Fruit fly (Drosophila melanogaster): ENCODE results near the gene CG7990.

CG7990 gene

dm6 chrX:19201630-19202029, at the start of gene CG7990 (continued):
- TF ChIP-seq exex (tag; optimal IDR thresholded peaks at IDR 0.05) (no peak), CG2116 (GFP tag; optimal IDR thresholded peaks at IDR 0.05) (no peak), NK7.1 (GFP tag; optimal IDR thresholded peaks at IDR 0.05) (no peak), corto (GFP tag; optimal IDR thresholded peaks at IDR 0.05) (no peak), CG11504 (tag; optimal IDR thresholded peaks at IDR 0.05) (no peak), CG9797 (GFP tag; optimal IDR thresholded peaks at IDR 0.05) (peak; percentile 66), CG32772 (GFP tag; IDR thresholded peaks at IDR 0.05) (no peak), E2f2 (GFP tag; IDR thresholded peaks at IDR 0.05) (peak; percentile 63), Dfd (GFP tag; optimal IDR thresholded peaks at IDR 0.05) (no peak), amos (GFP tag; IDR thresholded peaks at IDR 0.05; ENCODE audit: partially characterized antibody) (peak; percentile 43), unc-4 (GFP tag; IDR thresholded peaks at IDR 0.05; ENCODE audit: partially characterized antibody) (0 out of 2 replicates have a peak, but pooled peaks have one; percentile 24), CG17912 (GFP tag; optimal IDR thresholded peaks at IDR 0.05) (no peak), CG5180 (GFP tag; optimal IDR thresholded peaks at IDR 0.05) (no peak), Atf6 (GFP tag; IDR thresholded peaks at IDR 0.05) (no peak), CG13894 (tag; optimal IDR thresholded peaks at IDR 0.05) (no peak), HLHmδ (GFP tag; optimal IDR thresholded peaks at IDR 0.05) (no peak), bab2 (GFP tag; optimal IDR thresholded peaks at IDR 0.05) (no peak), CG1832 (GFP tag; optimal IDR thresholded peaks at IDR 0.05) (no peak), CG10209 (GFP tag; optimal IDR thresholded peaks at IDR 0.05) (no peak), toy (GFP tag; IDR thresholded peaks at IDR 0.05) (no peak), sc (optimal IDR thresholded peaks at IDR 0.05) (no peak), sc (GFP tag; optimal IDR thresholded peaks at IDR 0.05) (no peak), Lim3 (GFP tag; IDR thresholded peaks at IDR 0.05) (no peak), fru (optimal IDR thresholded peaks at IDR 0.05) (no peak), pb (GFP tag; optimal IDR thresholded peaks at IDR 0.05) (no peak), sens (GFP tag) (no peak), fd64A (GFP tag; optimal IDR thresholded peaks at IDR 0.05) (no peak), CG16815 (GFP tag; optimal IDR thresholded peaks at IDR 0.05) (no peak), cas (GFP tag; IDR thresholded peaks at IDR 0.05) (no peak), kah (GFP tag; optimal IDR thresholded peaks at IDR 0.05) (no peak), B-H1 (GFP tag; IDR thresholded peaks at IDR 0.05) (no peak), HLH4C (GFP tag; IDR thresholded peaks at IDR 0.05; ENCODE audit: partially characterized antibody) (no peak), CG7963 (GFP tag; IDR thresholded peaks at IDR 0.05; ENCODE audit: partially characterized antibody) (no peak), odd (GFP tag; optimal IDR thresholded peaks at IDR 0.05) (no peak), CG8359 (GFP tag; optimal IDR thresholded peaks at IDR 0.05; ENCODE audit: borderline replicate concordance) (no peak), scrt (GFP tag; optimal IDR thresholded peaks at IDR 0.05) (no peak), dati (GFP tag; IDR thresholded peaks at IDR 0.05) (no peak), Sox102F (GFP tag; optimal IDR thresholded peaks at IDR 0.05) (no peak), CkIIα-i1 (GFP tag; IDR thresholded peaks at IDR 0.05) (no peak), HHEX (GFP tag; optimal IDR thresholded peaks at IDR 0.05) (no peak), Ada2b (GFP tag; IDR thresholded peaks at IDR 0.05) (no peak), CG5953 (GFP tag; IDR thresholded peaks at IDR 0.05) (no peak), Neu2 (GFP tag; optimal IDR thresholded peaks at IDR 0.05; ENCODE audit: borderline replicate concordance) (no peak), CG11093 (GFP tag; IDR thresholded peaks at IDR 0.05) (no peak), CG30403 (GFP tag; optimal IDR thresholded peaks at IDR 0.05) (no peak), CG7839 (tag; optimal IDR thresholded peaks at IDR 0.05) (no peak), CG9876 (GFP tag; optimal IDR thresholded peaks at IDR 0.05) (no peak), CG1603 (tag; optimal IDR thresholded peaks at IDR 0.05) (no peak), CoRest (tag; optimal IDR thresholded peaks at IDR 0.05) (no peak), ewg (GFP tag; optimal IDR thresholded peaks at IDR 0.05) (peak; percentile 86), MESR4 (GFP tag; optimal IDR thresholded peaks at IDR 0.05) (peak; percentile 2), CG6683 (GFP tag; optimal IDR thresholded peaks at IDR 0.05) (no peak)

All from whole organism, embryonic.